Fruit fly (Drosophila melanogaster) whole organism, embryonic: ENCODE measurements around the gene CG12594.

Source experiments
- Aef1 ChIP-seq: fragments of 200-800 bp; sonication (Bioruptor generic); IDR thresholded peaks from 3 replicates; pipeline ENCODE4 v1.3.6; 2022; ENCODE audit warnings: missing biosample characterization, missing genetic modification characterization
- Atf6 ChIP-seq: fragments of 200-800 bp; sonication (Bioruptor generic); IDR thresholded peaks from 2 replicates; pipeline ENCODE4 v1.3.6; 2022; ENCODE audit warnings: missing biosample characterization, missing genetic modification characterization
- B-H2 ChIP-seq: fragments of 200-800 bp; sonication (Bioruptor generic); optimal IDR thresholded peaks from 2 replicates; lab custom pipeline; 2018; ENCODE audit warnings: missing biosample characterization, mild to moderate bottlenecking, missing genetic modification characterization
- BEAF-32 ChIP-seq: fragments of 200-800 bp; sonication (Bioruptor generic); optimal IDR thresholded peaks from 3 replicates; lab custom pipeline; 2017; ENCODE audit warnings: missing biosample characterization, missing genetic modification characterization, mild to moderate bottlenecking, moderate library complexity, missing genetic modification reagents
- Bdp1 ChIP-seq: fragments of 200-800 bp; sonication (Bioruptor generic); optimal IDR thresholded peaks from 3 replicates; lab custom pipeline; 2016; ENCODE audit warnings: missing biosample characterization, missing genetic modification characterization
- CG12942 ChIP-seq: fragments of 200-800 bp; sonication (Bioruptor generic); optimal IDR thresholded peaks from 3 replicates; lab custom pipeline; 2016; ENCODE audit warnings: missing biosample characterization, missing genetic modification characterization
- CG15479 ChIP-seq: fragments of 200-800 bp; sonication (Bioruptor generic); optimal IDR thresholded peaks from 3 replicates; lab custom pipeline; 2019; ENCODE audit warnings: missing biosample characterization, mild to moderate bottlenecking, missing genetic modification characterization, moderate library complexity
- CG16813 ChIP-seq: fragments of 200-800 bp; sonication (Bioruptor generic); IDR thresholded peaks from 3 replicates; pipeline ENCODE4 v1.3.6; 2022; ENCODE audit warnings: missing biosample characterization, missing genetic modification characterization; ENCODE audit not compliant: partially characterized antibody
- CG31224 ChIP-seq: fragments of 200-800 bp; sonication (Bioruptor generic); IDR thresholded peaks from 2 replicates; pipeline ENCODE4 v1.3.6; 2022; ENCODE audit warnings: missing biosample characterization, missing genetic modification characterization
- CG31365 ChIP-seq: fragments of 200-800 bp; sonication (Bioruptor generic); optimal IDR thresholded peaks from 2 replicates; lab custom pipeline; 2018; ENCODE audit warnings: missing biosample characterization, mild to moderate bottlenecking, missing genetic modification characterization
- CG3407 ChIP-seq: fragments of 200-800 bp; sonication (Bioruptor generic); optimal IDR thresholded peaks from 2 replicates; lab custom pipeline; 2018; ENCODE audit warnings: missing biosample characterization, mild to moderate bottlenecking, missing genetic modification characterization
- CG4707 ChIP-seq: fragments of 200-800 bp; sonication (Bioruptor generic); optimal IDR thresholded peaks from 2 replicates; lab custom pipeline; 2018; ENCODE audit warnings: missing biosample characterization, mild to moderate bottlenecking, missing genetic modification characterization, moderate library complexity
- CG5953 ChIP-seq: fragments of 200-800 bp; sonication (Bioruptor generic); IDR thresholded peaks from 2 replicates; pipeline ENCODE4 v1.3.6; 2022; ENCODE audit warnings: missing biosample characterization, missing genetic modification characterization
- CG7928 ChIP-seq: fragments of 200-800 bp; sonication (Bioruptor generic); optimal IDR thresholded peaks from 2 replicates; lab custom pipeline; 2017; ENCODE audit warnings: missing biosample characterization, mild to moderate bottlenecking, missing genetic modification characterization
- CG7987 ChIP-seq: fragments of 200-800 bp; sonication (Bioruptor generic); optimal IDR thresholded peaks from 2 replicates; lab custom pipeline; 2018; ENCODE audit warnings: missing biosample characterization, mild to moderate bottlenecking, missing genetic modification characterization, moderate library complexity
- CG8944 ChIP-seq: fragments of 200-800 bp; sonication (Bioruptor generic); optimal IDR thresholded peaks from 3 replicates; lab custom pipeline; 2016; ENCODE audit warnings: missing biosample characterization, missing genetic modification characterization
- CG9215 ChIP-seq: fragments of 200-800 bp; sonication (Bioruptor generic); IDR thresholded peaks from 2 replicates; pipeline ENCODE4 v1.3.6; 2022; ENCODE audit warnings: missing biosample characterization, missing genetic modification characterization
- CG9609 ChIP-seq: fragments of 200-800 bp; sonication (Bioruptor generic); optimal IDR thresholded peaks from 3 replicates; lab custom pipeline; 2016; ENCODE audit warnings: missing biosample characterization, missing genetic modification characterization
- CHES-1-like ChIP-seq: fragments of 200-800 bp; sonication (Bioruptor generic); optimal IDR thresholded peaks from 2 replicates; lab custom pipeline; 2016; ENCODE audit warnings: missing biosample characterization, missing genetic modification characterization
- Chrac-16 ChIP-seq: fragments of 200-800 bp; sonication (Bioruptor generic); optimal IDR thresholded peaks from 3 replicates; lab custom pipeline; 2016; ENCODE audit warnings: missing biosample characterization, missing genetic modification characterization
- Gug ChIP-seq: fragments of 200-800 bp; sonication (Bioruptor generic); IDR thresholded peaks from 4 replicates; pipeline ENCODE4 v1.3.6; 2022; ENCODE audit warnings: missing biosample characterization, missing genetic modification characterization
- HHEX ChIP-seq: fragments of 200-800 bp; sonication (Bioruptor generic); optimal IDR thresholded peaks from 3 replicates; lab custom pipeline; 2017; ENCODE audit warnings: missing biosample characterization, mild to moderate bottlenecking, missing genetic modification characterization, missing genetic modification reagents
- HLH3B ChIP-seq: fragments of 200-800 bp; sonication (Bioruptor generic); IDR thresholded peaks from 2 replicates; pipeline ENCODE4 v1.3.6; 2022; ENCODE audit warnings: missing biosample characterization, missing genetic modification characterization
- Jarid2 ChIP-seq: fragments of 200-800 bp; sonication (Bioruptor generic); optimal IDR thresholded peaks from 3 replicates; lab custom pipeline; 2017; ENCODE audit warnings: mild to moderate bottlenecking, missing biosample characterization, missing genetic modification reagents, missing genetic modification characterization
- Mes4 ChIP-seq: fragments of 200-800 bp; sonication (Bioruptor generic); optimal IDR thresholded peaks from 2 replicates; lab custom pipeline; 2016; ENCODE audit warnings: missing biosample characterization, missing genetic modification characterization
- Sox100B ChIP-seq: fragments of 200-800 bp; sonication (Bioruptor generic); optimal IDR thresholded peaks from 3 replicates; lab custom pipeline; 2018; ENCODE audit warnings: missing biosample characterization, mild to moderate bottlenecking, missing genetic modification characterization
- Ssrp ChIP-seq: fragments of 200-800 bp; sonication (Bioruptor generic); optimal IDR thresholded peaks from 2 replicates; lab custom pipeline; 2018; ENCODE audit warnings: missing biosample characterization, mild to moderate bottlenecking, missing genetic modification characterization, moderate library complexity
- Trl ChIP-seq, 3 experiments: fragments of >200 bp in 2 of 3; fragments of 200-800 bp in 1 of 3; sonication (Bioruptor generic) in 1 of 3; optimal IDR thresholded peaks; 2 replicates in 1 of 3; 3 replicates in 2 of 3; lab custom pipeline; 2016 to 2017; ENCODE audit warnings: missing biosample characterization in 1 of 3, missing genetic modification characterization in 1 of 3
- cato ChIP-seq: fragments of 200-800 bp; sonication (Bioruptor generic); optimal IDR thresholded peaks from 2 replicates; lab custom pipeline; 2016; ENCODE audit warnings: missing biosample characterization, missing genetic modification characterization, borderline replicate concordance
- caup ChIP-seq: fragments of 200-800 bp; sonication (Bioruptor generic); optimal IDR thresholded peaks from 3 replicates; lab custom pipeline; 2017; ENCODE audit warnings: missing biosample characterization, mild to moderate bottlenecking, missing genetic modification characterization, moderate library complexity; ENCODE audit not compliant: severe bottlenecking
- corto ChIP-seq: fragments of 200-800 bp; sonication (Bioruptor generic); optimal IDR thresholded peaks from 2 replicates; lab custom pipeline; 2016; ENCODE audit warnings: missing biosample characterization, mild to moderate bottlenecking, missing genetic modification characterization, moderate library complexity
- fd102C ChIP-seq: fragments of 200-800 bp; sonication (Bioruptor generic); optimal IDR thresholded peaks from 2 replicates; lab custom pipeline; 2018; ENCODE audit warnings: missing biosample characterization, mild to moderate bottlenecking, missing genetic modification characterization, moderate library complexity
- gcm2 ChIP-seq: fragments of 200-800 bp; sonication (Bioruptor generic); optimal IDR thresholded peaks from 2 replicates; lab custom pipeline; 2016; ENCODE audit warnings: missing biosample characterization, missing genetic modification characterization
- gem ChIP-seq: fragments of 200-800 bp; sonication (Bioruptor generic); optimal IDR thresholded peaks from 2 replicates; lab custom pipeline; 2019; ENCODE audit warnings: missing biosample characterization, mild to moderate bottlenecking, missing genetic modification characterization, moderate library complexity
- gt ChIP-seq: fragments of 200-800 bp; sonication (Bioruptor generic); IDR thresholded peaks from 2 replicates; pipeline ENCODE4 v1.3.6; 2022; ENCODE audit warnings: missing biosample characterization, missing genetic modification characterization
- inv ChIP-seq: fragments of 200-800 bp; sonication (Bioruptor generic); IDR thresholded peaks from 2 replicates; pipeline ENCODE4 v1.3.6; 2022; ENCODE audit warnings: missing biosample characterization, missing genetic modification characterization; ENCODE audit not compliant: partially characterized antibody
- knrl ChIP-seq: fragments of 200-800 bp; sonication (Bioruptor generic); IDR thresholded peaks from 3 replicates; pipeline ENCODE4 v1.3.6; 2022; ENCODE audit warnings: missing biosample characterization, missing genetic modification characterization; ENCODE audit not compliant: partially characterized antibody
- lola ChIP-seq, 3 experiments: fragments of >200 bp in 2 of 3; fragments of 200-800 bp in 1 of 3; sonication (Bioruptor generic) in 1 of 3; optimal IDR thresholded peaks; 2 replicates each; lab custom pipeline; 2017 to 2019; ENCODE audit warnings: missing biosample characterization in 3 of 3, missing genetic modification characterization in 3 of 3, mild to moderate bottlenecking in 1 of 3, moderate library complexity in 1 of 3
- nau ChIP-seq: fragments of 200-800 bp; sonication (Bioruptor generic); optimal IDR thresholded peaks from 3 replicates; lab custom pipeline; 2017; ENCODE audit warnings: missing biosample characterization, mild to moderate bottlenecking, missing genetic modification characterization, missing genetic modification reagents
- nerfin-1 ChIP-seq: fragments of 200-800 bp; sonication (Bioruptor generic); optimal IDR thresholded peaks from 3 replicates; lab custom pipeline; 2019; ENCODE audit warnings: missing biosample characterization, mild to moderate bottlenecking, missing genetic modification characterization, moderate library complexity
- nmo ChIP-seq: fragments of 200-800 bp; sonication (Bioruptor generic); optimal IDR thresholded peaks from 2 replicates; lab custom pipeline; 2018; ENCODE audit warnings: missing biosample characterization, mild to moderate bottlenecking, missing genetic modification characterization, moderate library complexity
- pfk ChIP-seq: fragments of 200-800 bp; sonication (Bioruptor generic); optimal IDR thresholded peaks from 2 replicates; lab custom pipeline; 2018; ENCODE audit warnings: missing biosample characterization, mild to moderate bottlenecking, missing genetic modification characterization, moderate library complexity
- pnt ChIP-seq: fragments of 200-800 bp; sonication (Bioruptor generic); optimal IDR thresholded peaks from 3 replicates; lab custom pipeline; 2016; ENCODE audit warnings: missing biosample characterization, missing genetic modification characterization
- schlank ChIP-seq: fragments of 200-800 bp; sonication (Bioruptor generic); optimal IDR thresholded peaks from 2 replicates; lab custom pipeline; 2018; ENCODE audit warnings: missing biosample characterization, mild to moderate bottlenecking, missing genetic modification characterization
- shn ChIP-seq: fragments of 200-800 bp; sonication (Bioruptor generic); optimal IDR thresholded peaks from 3 replicates; lab custom pipeline; 2016; ENCODE audit warnings: missing biosample characterization, missing genetic modification characterization
- sr ChIP-seq: fragments of 200-800 bp; sonication (Bioruptor generic); IDR thresholded peaks from 3 replicates; pipeline ENCODE4 v1.3.6; 2022; ENCODE audit warnings: missing biosample characterization, missing genetic modification characterization
- tap ChIP-seq: fragments of 200-800 bp; optimal IDR thresholded peaks from 3 replicates; lab custom pipeline; 2019; ENCODE audit warnings: missing biosample characterization, mild to moderate bottlenecking, missing genetic modification characterization, moderate library complexity
- tgo ChIP-seq: fragments of 200-800 bp; sonication (Bioruptor generic); IDR thresholded peaks from 3 replicates; pipeline ENCODE4 v1.3.6; 2022; ENCODE audit warnings: missing biosample characterization, missing genetic modification characterization
- unc-4 ChIP-seq: fragments of 200-800 bp; sonication (Bioruptor generic); IDR thresholded peaks from 2 replicates; pipeline ENCODE4 v1.3.6; 2022; ENCODE audit warnings: missing biosample characterization, missing genetic modification characterization; ENCODE audit not compliant: partially characterized antibody

CG12594 gene

dm6 chr3R:11735337-11735736 is 13.8 kb downstream of the CG12594 start, which contains the start of gene CG14721 (continued):
- TF ChIP-seq corto (GFP tag; lab: Kevin White, UChicago) (no peak), CG31365 (no peak), Jarid2 (GFP tag; lab: Kevin White, UChicago) (no peak), Atf6 (GFP tag; lab: Robert Waterston, UW) (no peak), CG16813 (GFP tag; lab: Robert Waterston, UW) (peak; percentile 37; the same call in 1 of the 3 replicates), CG9215 (GFP tag; lab: Robert Waterston, UW) (no peak), tap (tag; lab: Kevin White, UChicago) (no peak), CG7928 (peak; percentile 22), schlank (tag; lab: Kevin White, UChicago) (no peak), Ssrp (tag; lab: Kevin White, UChicago) (no peak), CG9609 (GFP tag; lab: Kevin White, UChicago) (no peak), nmo (peak; percentile 54), fd102C (GFP tag; lab: Kevin White, UChicago) (no peak), shn (GFP tag; lab: Kevin White, UChicago) (peak; percentile 11), caup (GFP tag; lab: Kevin White, UChicago) (no peak), Aef1 (GFP tag; lab: Robert Waterston, UW) (peak; percentile 54), gem (no peak), CG7987 (GFP tag; lab: Kevin White, UChicago) (no peak), gt (GFP tag; lab: Robert Waterston, UW) (no peak), pfk (GFP tag; lab: Kevin White, UChicago) (no peak), CG31224 (GFP tag; lab: Robert Waterston, UW) (no peak), BEAF-32 (GFP tag; lab: Kevin White, UChicago) (peak; percentile 72), Gug (peak; percentile 24; the same call in 1 of the 4 replicates), CG4707 (GFP tag; lab: Kevin White, UChicago) (no peak), Trl (optimal IDR thresholded peaks at IDR 0.05; lab: Kevin White, UChicago) (no peak), Trl (GFP tag; optimal IDR thresholded peaks at IDR 0.05; lab: Kevin White, UChicago) (no peak), CG5953 (no peak), cato (GFP tag; lab: Kevin White, UChicago) (peak; percentile 0), sr (GFP tag; lab: Robert Waterston, UW) (no peak), inv (GFP tag; lab: Robert Waterston, UW) (peak; percentile 23; the same call in 1 of the 2 replicates), pnt (no peak), B-H2 (GFP tag; lab: Kevin White, UChicago) (no peak), unc-4 (GFP tag; lab: Robert Waterston, UW) (peak; percentile 49; the same call in 1 of the 2 replicates), CG3407 (no peak), lola (GFP tag; optimal IDR thresholded peaks at IDR 0.05; lab: Kevin White, UChicago) (no peak), tgo (GFP tag; lab: Robert Waterston, UW) (no peak), Bdp1 (GFP tag; lab: Kevin White, UChicago) (no peak), Chrac-16 (GFP tag; lab: Kevin White, UChicago) (peak; percentile 23), HLH3B (GFP tag; lab: Robert Waterston, UW) (no peak), Mes4 (GFP tag; lab: Kevin White, UChicago) (peak; percentile 14), gcm2 (GFP tag; lab: Kevin White, UChicago) (no peak), CG15479 (GFP tag; lab: Kevin White, UChicago) (no peak), Sox100B (GFP tag; lab: Kevin White, UChicago) (no peak), CG8944 (GFP tag; lab: Kevin White, UChicago) (no peak), nerfin-1 (tag; lab: Kevin White, UChicago) (no peak), knrl (peak; percentile 56), nau (GFP tag; lab: Kevin White, UChicago) (no peak), HHEX (GFP tag; lab: Kevin White, UChicago) (no peak), CG12942 (GFP tag; lab: Kevin White, UChicago) (no peak), CHES-1-like (GFP tag; lab: Kevin White, UChicago) (peak; percentile 15)
